Fruit fly (Drosophila melanogaster): ENCODE results near the gene CG18213.
A peak's percentile ranks its signal among the peaks of the same experiment; 100 is the strongest.

DNA sequence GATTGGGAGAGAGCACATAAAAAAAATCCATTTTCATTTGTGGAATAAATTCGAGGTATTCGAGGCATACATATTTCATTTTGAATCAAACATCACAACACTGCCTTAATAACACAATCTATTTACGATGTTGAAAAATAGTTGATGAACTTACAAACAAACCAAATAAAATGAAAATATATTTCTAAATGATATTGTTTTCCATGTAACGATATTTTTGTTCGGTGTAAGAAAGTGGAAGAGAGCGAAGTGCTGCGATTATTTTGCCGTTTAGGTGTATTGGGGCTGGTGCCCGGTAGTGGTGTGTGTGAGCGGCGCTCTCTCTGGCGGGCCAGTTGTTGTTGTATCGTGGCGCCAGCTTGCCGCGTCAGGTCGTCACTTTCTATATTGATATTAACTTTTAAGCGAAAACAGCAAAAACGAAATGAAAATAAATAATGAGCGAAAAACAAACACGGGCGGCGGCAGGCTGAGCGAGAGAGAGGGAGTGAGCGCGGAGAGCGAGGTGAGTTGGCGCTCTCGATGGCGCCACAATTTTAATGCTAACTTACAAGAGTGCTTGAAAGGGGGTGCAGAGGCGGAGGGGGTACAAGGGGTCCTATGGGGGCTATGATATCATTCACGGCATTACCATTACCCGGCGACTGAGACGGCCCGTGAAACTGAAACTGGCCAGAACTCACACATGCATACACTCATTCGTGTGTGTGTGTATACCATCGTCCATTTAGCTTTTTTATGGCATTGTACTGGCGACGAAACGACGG lies 25.2 kb upstream of the CG18213 start:
- TF ChIP-seq CG32121 (GFP tag; IDR thresholded peaks at IDR 0.05) = peak; percentile 88; the same call in 1 of the 2 replicates
- peak; percentile 71 for TF ChIP-seq fd96Ca (GFP tag; IDR thresholded peaks at IDR 0.05)
- peak; percentile 92 for TF ChIP-seq CG13204 (GFP tag; optimal IDR thresholded peaks at IDR 0.05)
- TF ChIP-seq CG10348 (GFP tag; IDR thresholded peaks at IDR 0.05) = peak; percentile 35; the same call in 1 of the 2 replicates
- TF ChIP-seq Ets98B (GFP tag; IDR thresholded peaks at IDR 0.05) = peak; percentile 89
- TF ChIP-seq EcR (GFP tag; optimal IDR thresholded peaks at IDR 0.05) = peak; percentile 81
- TF ChIP-seq CG14655 (GFP tag; optimal IDR thresholded peaks at IDR 0.05) = peak; percentile 92
- TF ChIP-seq Pif1B (GFP tag; optimal IDR thresholded peaks at IDR 0.05) = peak; percentile 95
- TF ChIP-seq CG4496 (GFP tag; IDR thresholded peaks at IDR 0.05) = peak; percentile 87
- TF ChIP-seq CG34367 (tag; optimal IDR thresholded peaks at IDR 0.05) = peak; percentile 86
- peak; percentile 85 for TF ChIP-seq CG15710 (tag; optimal IDR thresholded peaks at IDR 0.05)
- peak; percentile 92 for TF ChIP-seq CG8159 (tag; optimal IDR thresholded peaks at IDR 0.05)
- peak; percentile 74 for TF ChIP-seq gl (tag; optimal IDR thresholded peaks at IDR 0.05)

All from whole organism, pupa.